Fruit fly (Drosophila melanogaster) whole organism, embryonic: ENCODE data around the gene jdp.

Experiments used
- Atf-2 ChIP-seq: fragments of 200-800 bp; sonication (Bioruptor generic); optimal IDR thresholded peaks from 2 replicates; lab custom pipeline; 2016; ENCODE audit warnings: missing biosample characterization, missing genetic modification characterization
- Blimp-1 ChIP-seq: fragments of 200-800 bp; sonication (Bioruptor generic); optimal IDR thresholded peaks from 3 replicates; lab custom pipeline; 2018; ENCODE audit warnings: missing biosample characterization, missing genetic modification characterization, mild to moderate bottlenecking, moderate library complexity, missing genetic modification reagents
- C15 ChIP-seq: fragments of 200-800 bp; sonication (Bioruptor generic); IDR thresholded peaks from 3 replicates; pipeline ENCODE4 v1.3.6; 2022; ENCODE audit warnings: missing biosample characterization, missing genetic modification characterization
- CG10147 ChIP-seq: fragments of 200-800 bp; sonication (Bioruptor generic); optimal IDR thresholded peaks from 2 replicates; lab custom pipeline; 2019; ENCODE audit warnings: missing biosample characterization, mild to moderate bottlenecking, missing genetic modification characterization, moderate library complexity
- CG10209 ChIP-seq: fragments of 200-800 bp; sonication (Bioruptor generic); optimal IDR thresholded peaks from 3 replicates; lab custom pipeline; 2017; ENCODE audit warnings: missing biosample characterization, mild to moderate bottlenecking, missing genetic modification characterization, missing genetic modification reagents
- CG12659 ChIP-seq: fragments of 200-800 bp; sonication (Bioruptor generic); optimal IDR thresholded peaks from 3 replicates; lab custom pipeline; 2017; ENCODE audit warnings: mild to moderate bottlenecking, missing biosample characterization, missing genetic modification reagents, missing genetic modification characterization
- CG12769 ChIP-seq: fragments of 200-800 bp; sonication (Bioruptor generic); optimal IDR thresholded peaks from 2 replicates; lab custom pipeline; 2019; ENCODE audit warnings: missing biosample characterization, mild to moderate bottlenecking, missing genetic modification characterization, moderate library complexity
- CG15601 ChIP-seq: fragments of 200-800 bp; sonication (Bioruptor generic); optimal IDR thresholded peaks from 3 replicates; lab custom pipeline; 2019; ENCODE audit warnings: missing biosample characterization, mild to moderate bottlenecking, missing genetic modification characterization, moderate library complexity
- CG1603 ChIP-seq: fragments of 200-800 bp; sonication (Bioruptor generic); optimal IDR thresholded peaks from 2 replicates; lab custom pipeline; 2019; ENCODE audit warnings: missing biosample characterization, mild to moderate bottlenecking, missing genetic modification characterization, moderate library complexity
- CG18599 ChIP-seq: fragments of 200-800 bp; sonication (Bioruptor generic); optimal IDR thresholded peaks from 3 replicates; lab custom pipeline; 2017; ENCODE audit warnings: missing biosample characterization, missing genetic modification characterization, mild to moderate bottlenecking, moderate library complexity, missing genetic modification reagents
- CG18619 ChIP-seq: fragments of 200-800 bp; sonication (Bioruptor generic); optimal IDR thresholded peaks from 3 replicates; lab custom pipeline; 2017; ENCODE audit warnings: missing biosample characterization, mild to moderate bottlenecking, missing genetic modification characterization
- CG2120 ChIP-seq: fragments of 200-800 bp; sonication (Bioruptor generic); optimal IDR thresholded peaks from 3 replicates; lab custom pipeline; 2016; ENCODE audit warnings: missing biosample characterization, missing genetic modification characterization
- CG2678 ChIP-seq: fragments of 200-800 bp; sonication (Bioruptor generic); optimal IDR thresholded peaks from 3 replicates; lab custom pipeline; 2019; ENCODE audit warnings: missing biosample characterization, mild to moderate bottlenecking, missing genetic modification characterization, moderate library complexity
- CG3995 ChIP-seq: fragments of 200-800 bp; sonication (Bioruptor generic); optimal IDR thresholded peaks from 3 replicates; lab custom pipeline; 2016; ENCODE audit warnings: missing biosample characterization, missing genetic modification characterization
- CG5953 ChIP-seq: fragments of 200-800 bp; sonication (Bioruptor generic); IDR thresholded peaks from 2 replicates; pipeline ENCODE4 v1.3.6; 2022; ENCODE audit warnings: missing biosample characterization, missing genetic modification characterization
- CG6654 ChIP-seq: fragments of 200-800 bp; sonication (Bioruptor generic); optimal IDR thresholded peaks from 2 replicates; lab custom pipeline; 2017; ENCODE audit warnings: missing biosample characterization, mild to moderate bottlenecking, missing genetic modification characterization
- CG6813 ChIP-seq: fragments of 200-800 bp; sonication (Bioruptor generic); optimal IDR thresholded peaks from 2 replicates; lab custom pipeline; 2017; ENCODE audit warnings: missing biosample characterization, missing genetic modification characterization, mild to moderate bottlenecking, moderate library complexity, missing genetic modification reagents
- CG7963 ChIP-seq: fragments of 200-800 bp; sonication (Bioruptor generic); IDR thresholded peaks from 3 replicates; pipeline ENCODE4 v1.3.6; 2022; ENCODE audit warnings: missing biosample characterization, missing genetic modification characterization; ENCODE audit not compliant: partially characterized antibody
- CkIIα-i1 ChIP-seq: fragments of 200-800 bp; sonication (Bioruptor generic); IDR thresholded peaks from 2 replicates; pipeline ENCODE4 v1.3.6; 2022; ENCODE audit warnings: missing biosample characterization, missing genetic modification characterization
- H2.0 ChIP-seq: fragments of 200-800 bp; sonication (Bioruptor generic); IDR thresholded peaks from 2 replicates; pipeline ENCODE4 v1.3.6; 2022; ENCODE audit warnings: missing biosample characterization, missing genetic modification characterization
- HHEX ChIP-seq: fragments of 200-800 bp; sonication (Bioruptor generic); optimal IDR thresholded peaks from 3 replicates; lab custom pipeline; 2017; ENCODE audit warnings: missing biosample characterization, mild to moderate bottlenecking, missing genetic modification characterization, missing genetic modification reagents
- HLH3B ChIP-seq: fragments of 200-800 bp; sonication (Bioruptor generic); IDR thresholded peaks from 2 replicates; pipeline ENCODE4 v1.3.6; 2022; ENCODE audit warnings: missing biosample characterization, missing genetic modification characterization
- Hmr ChIP-seq: fragments of 200-800 bp; sonication (Bioruptor generic); optimal IDR thresholded peaks from 3 replicates; lab custom pipeline; 2017; ENCODE audit warnings: mild to moderate bottlenecking, missing biosample characterization, missing genetic modification reagents, missing genetic modification characterization
- Hr51 ChIP-seq, 2 experiments: fragments of 200-800 bp; sonication (Bioruptor generic); optimal IDR thresholded peaks; 2 replicates in 1 of 2; 3 replicates in 1 of 2; lab custom pipeline; 2016 to 2018; ENCODE audit warnings: missing biosample characterization in 2 of 2, missing genetic modification characterization in 2 of 2, mild to moderate bottlenecking in 1 of 2, moderate library complexity in 1 of 2
- Hr78 ChIP-seq, 2 experiments: fragments of 200-800 bp in 1 of 2; fragments of >200 bp in 1 of 2; sonication (Bioruptor generic) in 1 of 2; optimal IDR thresholded peaks; 2 replicates each; lab custom pipeline; 2017 to 2019; ENCODE audit warnings: missing biosample characterization in 2 of 2, missing genetic modification characterization in 2 of 2, mild to moderate bottlenecking in 1 of 2, moderate library complexity in 1 of 2
- MBD-R2 ChIP-seq: fragments of 200-800 bp; sonication (Bioruptor generic); IDR thresholded peaks from 2 replicates; pipeline ENCODE4 v1.3.6; 2022; ENCODE audit warnings: missing biosample characterization, missing genetic modification characterization
- NC2α ChIP-seq: fragments of 200-800 bp; sonication (Bioruptor generic); optimal IDR thresholded peaks from 2 replicates; lab custom pipeline; 2016; ENCODE audit warnings: missing biosample characterization, missing genetic modification characterization
- NFAT ChIP-seq: fragments of 200-800 bp; sonication (Bioruptor generic); IDR thresholded peaks from 2 replicates; pipeline ENCODE4 v1.3.6; 2022; ENCODE audit warnings: missing biosample characterization, missing genetic modification characterization
- Poxn ChIP-seq: fragments of 200-800 bp; sonication (Bioruptor generic); IDR thresholded peaks from 2 replicates; pipeline ENCODE4 v1.3.6; 2022; ENCODE audit warnings: missing biosample characterization, missing genetic modification characterization
- Xrp1 ChIP-seq: fragments of 200-800 bp; sonication (Bioruptor generic); IDR thresholded peaks from 2 replicates; pipeline ENCODE4 v1.3.6; 2022; ENCODE audit warnings: missing biosample characterization, missing genetic modification characterization
- amos ChIP-seq: fragments of 200-800 bp; sonication (Bioruptor generic); IDR thresholded peaks from 2 replicates; pipeline ENCODE4 v1.3.6; 2022; ENCODE audit warnings: missing biosample characterization, missing genetic modification characterization; ENCODE audit not compliant: partially characterized antibody
- br ChIP-seq: fragments of >200 bp; optimal IDR thresholded peaks from 2 replicates; lab custom pipeline; 2017
- cad ChIP-seq: fragments of >200 bp; optimal IDR thresholded peaks from 2 replicates; lab custom pipeline; 2017; ENCODE audit warnings: missing biosample characterization, missing genetic modification characterization
- chif ChIP-seq, 2 experiments: fragments of 200-800 bp; sonication (Bioruptor generic); optimal IDR thresholded peaks; 3 replicates each; lab custom pipeline; 2016; ENCODE audit warnings: missing biosample characterization in 2 of 2, missing genetic modification characterization in 2 of 2
- chn ChIP-seq: fragments of 200-800 bp; sonication (Bioruptor generic); optimal IDR thresholded peaks from 2 replicates; lab custom pipeline; 2016; ENCODE audit warnings: missing biosample characterization, missing genetic modification characterization
- croc ChIP-seq: fragments of 200-800 bp; sonication (Bioruptor generic); conservative IDR thresholded peaks from 3 replicates; pipeline ENCODE4 v1.3.6; 2022; ENCODE audit warnings: missing biosample characterization, missing genetic modification characterization
- cwo ChIP-seq: fragments of 200-800 bp; sonication (Bioruptor generic); optimal IDR thresholded peaks from 3 replicates; lab custom pipeline; 2017; ENCODE audit warnings: missing biosample characterization, missing genetic modification characterization, mild to moderate bottlenecking, moderate library complexity, missing genetic modification reagents
- en ChIP-seq: fragments of 200-800 bp; sonication (Bioruptor generic); optimal IDR thresholded peaks from 2 replicates; lab custom pipeline; 2016; ENCODE audit warnings: missing biosample characterization, missing genetic modification characterization
- knrl ChIP-seq: fragments of 200-800 bp; sonication (Bioruptor generic); IDR thresholded peaks from 3 replicates; pipeline ENCODE4 v1.3.6; 2022; ENCODE audit warnings: missing biosample characterization, missing genetic modification characterization; ENCODE audit not compliant: partially characterized antibody
- nerfin-1 ChIP-seq: fragments of 200-800 bp; sonication (Bioruptor generic); optimal IDR thresholded peaks from 3 replicates; lab custom pipeline; 2019; ENCODE audit warnings: missing biosample characterization, mild to moderate bottlenecking, missing genetic modification characterization, moderate library complexity
- oc ChIP-seq: fragments of 200-800 bp; sonication (Bioruptor generic); optimal IDR thresholded peaks from 2 replicates; lab custom pipeline; 2018; ENCODE audit warnings: missing biosample characterization, mild to moderate bottlenecking, missing genetic modification characterization, moderate library complexity
- pzg ChIP-seq: fragments of 200-800 bp; sonication (Bioruptor generic); optimal IDR thresholded peaks from 3 replicates; lab custom pipeline; 2018; ENCODE audit warnings: missing biosample characterization, mild to moderate bottlenecking, missing genetic modification characterization, moderate library complexity
- tll ChIP-seq, 2 experiments: fragments of 200-800 bp in 1 of 2; fragments of >200 bp in 1 of 2; sonication (Bioruptor generic) in 1 of 2; optimal IDR thresholded peaks; 2 replicates each; lab custom pipeline; 2017 to 2019; ENCODE audit warnings: missing biosample characterization in 2 of 2, missing genetic modification characterization in 2 of 2, mild to moderate bottlenecking in 1 of 2, moderate library complexity in 1 of 2
- unpg ChIP-seq: fragments of 200-800 bp; sonication (Bioruptor generic); optimal IDR thresholded peaks from 3 replicates; lab custom pipeline; 2018; ENCODE audit warnings: missing biosample characterization, mild to moderate bottlenecking, missing genetic modification characterization, moderate library complexity
- vvl ChIP-seq: fragments of 200-800 bp; sonication (Bioruptor generic); IDR thresholded peaks from 2 replicates; pipeline ENCODE4 v1.3.6; 2022; ENCODE audit warnings: missing biosample characterization, missing genetic modification characterization
- z ChIP-seq: fragments of 200-800 bp; sonication (Bioruptor generic); IDR thresholded peaks from 3 replicates; pipeline ENCODE4 v1.3.6; 2022; ENCODE audit warnings: missing biosample characterization, missing genetic modification characterization

The jdp gene

DNA sequence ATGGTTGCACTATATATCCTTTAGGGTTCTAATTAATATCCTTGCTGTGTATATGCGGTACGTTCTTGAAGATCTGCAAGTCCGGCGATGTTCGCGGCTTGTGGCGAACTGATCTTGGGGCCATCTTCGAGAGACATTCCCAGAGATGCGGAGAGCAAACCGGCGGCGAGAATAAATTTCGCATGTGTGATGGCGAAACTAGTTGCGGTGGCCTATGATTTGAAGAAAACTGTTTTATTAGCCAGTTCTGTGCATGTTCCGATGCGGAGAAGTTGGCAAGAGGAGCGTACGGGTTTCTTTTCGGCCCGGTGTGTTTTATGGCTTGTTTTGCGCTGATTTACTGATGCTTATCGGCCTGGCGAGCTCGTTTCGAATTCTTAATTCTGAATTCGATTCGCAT, 26.6 kb downstream of the jdp start, which contains the start of gene PH4alphaNE1:
Gene PH4alphaNE1, minus strand, starts transcription at position 101 of the 400 bp plus-strand sequence.
- no peak for TF ChIP-seq chn (GFP tag; lab: Kevin White, UChicago)
- TF ChIP-seq cad (GFP tag; lab: Kevin White, UChicago): no peak
- no peak for TF ChIP-seq CG12659
- no peak for TF ChIP-seq HLH3B
- no peak for TF ChIP-seq CG1603 (tag; lab: Kevin White, UChicago)
- no peak for TF ChIP-seq chif (GFP tag; optimal IDR thresholded peaks at IDR 0.05; lab: Kevin White, UChicago)
- no peak for TF ChIP-seq NFAT
- no peak for TF ChIP-seq amos (GFP tag; lab: Robert Waterston, UW)
- TF ChIP-seq Hmr: no peak
- TF ChIP-seq oc (tag; lab: Kevin White, UChicago): no peak
- TF ChIP-seq NC2α (GFP tag; lab: Kevin White, UChicago): no peak
- TF ChIP-seq Poxn: no peak
- TF ChIP-seq CG7963 (GFP tag; lab: Robert Waterston, UW): no peak
- no peak for TF ChIP-seq knrl (GFP tag; lab: Robert Waterston, UW)

DNA sequence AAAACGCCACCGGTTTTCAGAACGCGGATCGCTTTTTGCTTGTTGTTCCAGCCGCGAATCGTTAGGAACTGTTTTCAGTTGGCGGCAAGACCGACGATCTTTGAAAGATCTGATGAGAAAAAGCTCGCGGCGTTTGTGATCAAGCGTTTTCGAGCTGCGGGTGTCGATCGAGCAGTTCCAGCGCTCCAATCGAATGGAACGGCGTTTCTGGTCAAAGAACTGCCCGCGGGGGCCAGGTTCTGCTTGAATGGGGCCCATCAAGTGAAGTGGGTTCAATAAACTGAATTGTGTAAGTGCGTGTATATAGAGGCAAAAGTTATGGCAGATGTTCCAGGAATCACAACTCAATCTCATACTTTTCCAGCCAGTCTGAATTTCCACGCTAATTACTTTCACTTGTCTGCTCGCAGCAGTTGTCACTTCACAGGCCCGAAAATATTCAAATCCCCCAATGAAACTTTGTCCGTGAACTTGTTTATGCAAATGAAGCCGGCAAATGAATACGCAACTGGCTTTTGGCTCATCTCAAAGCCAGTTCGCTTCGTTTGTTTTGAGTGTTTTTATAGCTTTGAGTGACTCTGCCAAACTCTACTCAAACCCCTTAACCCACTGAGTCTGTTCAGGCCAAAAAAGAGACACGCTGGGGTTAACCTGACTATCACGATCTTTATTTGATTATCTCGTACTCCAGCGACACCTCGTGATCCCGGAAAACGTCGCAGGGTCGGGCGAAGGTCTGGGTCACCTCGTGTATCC, 30.6 kb downstream of the jdp start, which contains the start of gene PH4alphaMP:
Gene PH4alphaMP, minus strand, starts transcription at position 51 of the 756 bp plus-strand sequence.
- TF ChIP-seq CG5953 (GFP tag; lab: Robert Waterston, UW) (no peak), pzg (no peak), vvl (GFP tag; lab: Robert Waterston, UW) (peak; percentile 91), unpg (GFP tag; lab: Kevin White, UChicago) (no peak), tll (GFP tag; optimal IDR thresholded peaks at IDR 0.05; lab: Kevin White, UChicago) (no peak), CG2678 (tag; lab: Kevin White, UChicago) (no peak), Hr78 (GFP tag; optimal IDR thresholded peaks at IDR 0.05; lab: Kevin White, UChicago) (peak in 1 of 2 experiments; percentile 31), CG12769 (tag; lab: Kevin White, UChicago) (peak; percentile 14), oc (tag; lab: Kevin White, UChicago) (peak; percentile 55), nerfin-1 (tag; lab: Kevin White, UChicago) (no peak), croc (GFP tag; lab: Robert Waterston, UW) (no peak), Blimp-1 (GFP tag; lab: Kevin White, UChicago) (peak; percentile 92), Atf-2 (GFP tag; lab: Kevin White, UChicago) (no peak), CkIIα-i1 (no peak), H2.0 (no peak), CG10147 (GFP tag; lab: Kevin White, UChicago) (no peak), Hr51 (GFP tag; optimal IDR thresholded peaks at IDR 0.05; lab: Kevin White, UChicago) (no peak), MBD-R2 (GFP tag; lab: Robert Waterston, UW) (no peak), CG3995 (GFP tag; lab: Kevin White, UChicago) (peak; percentile 63), CG6654 (no peak), z (GFP tag; lab: Robert Waterston, UW) (peak; percentile 93)

DNA sequence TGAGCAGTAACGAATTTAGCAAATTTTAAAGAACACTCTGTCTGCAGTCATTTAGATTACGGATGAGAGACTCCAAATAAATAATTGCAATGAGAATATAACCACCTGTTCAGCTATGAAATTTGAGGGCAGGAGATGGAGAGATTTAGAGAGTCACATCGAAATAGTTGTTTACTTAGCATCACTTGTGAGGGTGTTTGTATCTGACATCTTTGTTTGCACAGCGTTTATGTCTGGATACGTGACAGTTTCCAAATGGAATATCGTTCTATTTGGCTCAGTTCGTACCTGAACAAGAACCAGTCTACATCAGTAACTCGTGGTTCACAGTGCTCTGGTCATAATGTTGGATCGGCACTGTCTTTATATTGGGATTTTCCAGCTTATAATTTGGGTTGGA, 37.0 kb downstream of the jdp start, which contains the start of gene PH4alphaSG2:
Gene PH4alphaSG2, plus strand, starts transcription at position 278 of the 400 bp plus-strand sequence.
- TF ChIP-seq CG2120 (GFP tag; lab: Kevin White, UChicago): peak; percentile 61
- TF ChIP-seq Hmr: peak; percentile 31
- peak; percentile 44 for TF ChIP-seq CG15601 (tag; lab: Kevin White, UChicago)
- no peak for TF ChIP-seq en (GFP tag; lab: Kevin White, UChicago)
- TF ChIP-seq HHEX (GFP tag; lab: Kevin White, UChicago): peak; percentile 5
- TF ChIP-seq CG10209 (GFP tag; lab: Kevin White, UChicago): peak; percentile 14
- TF ChIP-seq cwo (GFP tag; lab: Kevin White, UChicago): peak; percentile 1
- no peak for TF ChIP-seq C15
- TF ChIP-seq br: no peak
- TF ChIP-seq Xrp1: 0 out of 2 replicates have a peak, but pooled peaks have one; percentile 25
- TF ChIP-seq Blimp-1 (GFP tag; lab: Kevin White, UChicago): peak; percentile 11
- peak; percentile 48 for TF ChIP-seq CG6813
- peak; percentile 20 for TF ChIP-seq CG18619 (GFP tag; lab: Kevin White, UChicago)
- peak; percentile 71 for TF ChIP-seq CG18599
